Fruit fly (Drosophila melanogaster) whole organism, wandering third instar larva: ENCODE data around the gene CG18179.

Experiments
- Abd-B ChIP-seq: fragments of >200 bp; optimal IDR thresholded peaks from 2 replicates; lab custom pipeline; 2017; ENCODE audit warnings: missing biosample characterization, missing genetic modification characterization
- CG32264 ChIP-seq: fragments of 200-800 bp; sonication (Bioruptor generic); optimal IDR thresholded peaks from 2 replicates; lab custom pipeline; 2016; ENCODE audit warnings: missing biosample characterization, missing genetic modification characterization
- CrebA ChIP-seq: fragments of 200-800 bp; sonication (Bioruptor generic); optimal IDR thresholded peaks from 2 replicates; lab custom pipeline; 2016; ENCODE audit warnings: missing biosample characterization, mild to moderate bottlenecking, missing genetic modification characterization, borderline replicate concordance
- Dfd ChIP-seq: fragments of >200 bp; optimal IDR thresholded peaks from 2 replicates; lab custom pipeline; 2017; ENCODE audit warnings: missing biosample characterization, missing genetic modification characterization
- Dif ChIP-seq: fragments of 200-275, 200-300 bp; sonication (Bioruptor generic); optimal IDR thresholded peaks from 2 replicates; lab custom pipeline; 2018; ENCODE audit warnings: missing biosample characterization, missing genetic modification characterization; ENCODE audit not compliant: partially characterized antibody
- HLH106 ChIP-seq: fragments of 200-800 bp; optimal IDR thresholded peaks from 3 replicates; lab custom pipeline; 2019; ENCODE audit warnings: missing biosample characterization, mild to moderate bottlenecking, missing genetic modification characterization, moderate library complexity
- Hr78 ChIP-seq: fragments of >200 bp; optimal IDR thresholded peaks from 2 replicates; lab custom pipeline; 2017; ENCODE audit warnings: missing biosample characterization, missing genetic modification characterization
- Hr83 ChIP-seq: fragments of 200-300 bp; sonication (Bioruptor generic); optimal IDR thresholded peaks from 2 replicates; lab custom pipeline; 2016; ENCODE audit warnings: missing biosample characterization, mild to moderate bottlenecking, missing genetic modification characterization, moderate library complexity; ENCODE audit not compliant: poor library complexity, severe bottlenecking
- Jra ChIP-seq: sonication (Bioruptor generic); optimal IDR thresholded peaks from 2 replicates; lab custom pipeline; 2016; ENCODE audit warnings: missing biosample characterization, missing genetic modification characterization
- Mio ChIP-seq: sonication (Bioruptor generic); optimal IDR thresholded peaks from 2 replicates; lab custom pipeline; 2016; ENCODE audit warnings: missing biosample characterization, missing genetic modification characterization
- Myc ChIP-seq: fragments of >200 bp; optimal IDR thresholded peaks from 2 replicates; lab custom pipeline; 2017
- N ChIP-seq: fragments of >200 bp; optimal IDR thresholded peaks from 2 replicates; lab custom pipeline; 2018; ENCODE audit warnings: missing biosample characterization, missing external identifiers, missing genetic modification characterization
- OdsH ChIP-seq: fragments of 200-800 bp; sonication (Bioruptor generic); optimal IDR thresholded peaks from 2 replicates; lab custom pipeline; 2016; ENCODE audit warnings: missing biosample characterization, mild to moderate bottlenecking, missing genetic modification characterization
- Rel ChIP-seq, 2 experiments: fragments of 200-800 bp; sonication (Bioruptor generic) in 1 of 2; optimal IDR thresholded peaks; 2 replicates in 1 of 2; 3 replicates in 1 of 2; lab custom pipeline; 2016 to 2019; ENCODE audit warnings: mild to moderate bottlenecking in 2 of 2, missing biosample characterization in 2 of 2, missing genetic modification characterization in 2 of 2, moderate library complexity in 1 of 2
- Sp1 ChIP-seq: fragments of 200-800 bp; sonication (Bioruptor generic); optimal IDR thresholded peaks from 3 replicates; lab custom pipeline; 2019; ENCODE audit warnings: missing biosample characterization, mild to moderate bottlenecking, missing genetic modification characterization, moderate library complexity
- Vsx2 ChIP-seq: fragments of 200-300, 225-300 bp; sonication (Bioruptor generic); optimal IDR thresholded peaks from 2 replicates; lab custom pipeline; 2018; ENCODE audit warnings: missing biosample characterization, missing genetic modification characterization; ENCODE audit not compliant: partially characterized antibody
- br ChIP-seq: fragments of 200-800 bp; sonication (Bioruptor generic); optimal IDR thresholded peaks from 2 replicates; lab custom pipeline; 2016; ENCODE audit warnings: missing biosample characterization, missing genetic modification characterization
- brk ChIP-seq: fragments of 200-800 bp; sonication (Bioruptor generic); optimal IDR thresholded peaks from 2 replicates; lab custom pipeline; 2016; ENCODE audit warnings: missing biosample characterization, mild to moderate bottlenecking, missing genetic modification characterization
- dl ChIP-seq, 2 experiments: fragments of 175-275, 200-275 bp in 1 of 2; fragments of 200-275 bp in 1 of 2; sonication (Bioruptor generic); optimal IDR thresholded peaks; lab custom pipeline; 2018; ENCODE audit warnings: mild to moderate bottlenecking in 2 of 2, missing biosample characterization in 2 of 2, missing genetic modification characterization in 2 of 2, moderate library complexity in 2 of 2; ENCODE audit not compliant: partially characterized antibody in 2 of 2, insufficient read depth in 1 of 2
- dmrt93B ChIP-seq: fragments of 200-800 bp; sonication (Bioruptor generic); optimal IDR thresholded peaks from 2 replicates; lab custom pipeline; 2018; ENCODE audit warnings: missing biosample characterization, mild to moderate bottlenecking, missing genetic modification characterization
- dsf ChIP-seq: sonication (Bioruptor generic); optimal IDR thresholded peaks from 2 replicates; lab custom pipeline; 2016; ENCODE audit warnings: missing biosample characterization, missing genetic modification characterization, borderline replicate concordance
- foxo ChIP-seq, 2 experiments: fragments of 200-800 bp; sonication (Bioruptor generic); optimal IDR thresholded peaks; 2 replicates in 1 of 2; 3 replicates in 1 of 2; lab custom pipeline; 2016 to 2017; ENCODE audit warnings: missing biosample characterization in 2 of 2, missing genetic modification characterization in 2 of 2
- fru ChIP-seq: fragments of 200-800 bp; sonication (Bioruptor generic); optimal IDR thresholded peaks from 3 replicates; lab custom pipeline; 2016; ENCODE audit warnings: missing biosample characterization, mild to moderate bottlenecking, missing genetic modification characterization
- h ChIP-seq: fragments of 200-800 bp; sonication (Bioruptor generic); optimal IDR thresholded peaks from 3 replicates; lab custom pipeline; 2016; ENCODE audit warnings: missing biosample characterization, mild to moderate bottlenecking, missing genetic modification characterization
- lola ChIP-seq: fragments of >200 bp; optimal IDR thresholded peaks from 2 replicates; lab custom pipeline; 2017; ENCODE audit warnings: missing biosample characterization, missing genetic modification characterization
- psq ChIP-seq: fragments of 200-800 bp; sonication (Bioruptor generic); optimal IDR thresholded peaks from 3 replicates; lab custom pipeline; 2017; ENCODE audit warnings: missing biosample characterization, mild to moderate bottlenecking, missing genetic modification characterization, moderate library complexity
- rgr ChIP-seq: fragments of 200-800 bp; sonication (Bioruptor generic); optimal IDR thresholded peaks from 3 replicates; lab custom pipeline; 2016; ENCODE audit warnings: missing biosample characterization, mild to moderate bottlenecking, missing genetic modification characterization
- sv ChIP-seq: fragments of 200-800 bp; sonication (Bioruptor generic); optimal IDR thresholded peaks from 3 replicates; lab custom pipeline; 2016; ENCODE audit warnings: missing biosample characterization, missing genetic modification characterization
- tai ChIP-seq: sonication (Bioruptor generic); optimal IDR thresholded peaks from 2 replicates; lab custom pipeline; 2016; ENCODE audit warnings: missing biosample characterization, missing genetic modification characterization
- usp ChIP-seq: fragments of >200 bp; optimal IDR thresholded peaks from 2 replicates; lab custom pipeline; 2017; ENCODE audit warnings: missing biosample characterization, missing genetic modification characterization

The CG18179 gene

dm6 chr3L:9615443-9616141 is 23.5 kb upstream of the CG18179 start:
- TF ChIP-seq fru (GFP tag; lab: Kevin White, UChicago) (no peak), Rel (GFP tag; optimal IDR thresholded peaks at IDR 0.05; lab: Kevin White, UChicago) (no peak), Rel (tag; optimal IDR thresholded peaks at IDR 0.05; lab: Kevin White, UChicago) (no peak), psq (GFP tag; lab: Kevin White, UChicago) (peak; percentile 82), Sp1 (no peak), Dif (GFP tag; lab: Kevin White, UChicago) (no peak)

- TF ChIP-seq rgr (GFP tag; lab: Kevin White, UChicago): no peak
- peak; percentile 12 for TF ChIP-seq Myc (lab: Kevin White, UChicago)
- no peak for TF ChIP-seq sv (GFP tag; lab: Kevin White, UChicago)
Observed at dm6 chr3L:9624014-9624413, 15.1 kb upstream of the CG18179 start, which contains the start of gene CG3335. TSS of gene CG3335 (plus strand) at chr3L:9624237.

dm6 chr3L:9628376-9628775 is 10.7 kb upstream of the CG18179 start, which contains the start of gene Cyp40:
TSS of gene Cyp40 (plus strand) at chr3L:9628676.
- TF ChIP-seq lola (no peak), CG32264 (GFP tag; lab: Kevin White, UChicago) (no peak), N (GFP tag; lab: Kevin White, UChicago) (no peak), h (GFP tag; lab: Kevin White, UChicago) (no peak), dl (GFP tag; optimal IDR thresholded peaks at IDR 0.05; lab: Kevin White, UChicago; ENCODE audit: insufficient read depth in 1 of 2, partially characterized antibody in 2 of 2) (no peak), Jra (GFP tag; lab: Kevin White, UChicago) (no peak), CrebA (GFP tag; lab: Kevin White, UChicago) (no peak), Abd-B (GFP tag; lab: Kevin White, UChicago) (no peak), psq (GFP tag; lab: Kevin White, UChicago) (no peak), dsf (no peak), Dfd (no peak), Myc (lab: Kevin White, UChicago) (no peak), Hr78 (GFP tag; lab: Kevin White, UChicago) (no peak), brk (no peak), foxo (GFP tag; optimal IDR thresholded peaks at IDR 0.05; lab: Kevin White, UChicago) (no peak), dmrt93B (GFP tag; lab: Kevin White, UChicago) (no peak)

dm6 chr3L:9629093-9629492 is 10.0 kb upstream of the CG18179 start, which contains the start of gene Or67b:
TSS of gene Or67b (minus strand) at chr3L:9629193.
- TF ChIP-seq Rel (GFP tag; optimal IDR thresholded peaks at IDR 0.05; lab: Kevin White, UChicago) (no peak), Rel (tag; optimal IDR thresholded peaks at IDR 0.05; lab: Kevin White, UChicago) (no peak), HLH106 (tag; lab: Kevin White, UChicago) (no peak), N (GFP tag; lab: Kevin White, UChicago) (no peak), Mio (GFP tag; lab: Kevin White, UChicago) (no peak), br (no peak)

dm6 chr3L:9629910-9630309 is 9.2 kb upstream of the CG18179 start:
- no peak for TF ChIP-seq foxo (GFP tag; optimal IDR thresholded peaks at IDR 0.05; lab: Kevin White, UChicago)
- no peak for TF ChIP-seq dmrt93B (GFP tag; lab: Kevin White, UChicago)
- TF ChIP-seq Hr83 (GFP tag; lab: Kevin White, UChicago): no peak
- no peak for TF ChIP-seq tai (GFP tag; lab: Kevin White, UChicago)
- no peak for TF ChIP-seq Mio (GFP tag; lab: Kevin White, UChicago)
- TF ChIP-seq usp (GFP tag; lab: Kevin White, UChicago): no peak
- TF ChIP-seq fru (GFP tag; lab: Kevin White, UChicago): no peak
- no peak for TF ChIP-seq sv (GFP tag; lab: Kevin White, UChicago)
- no peak for TF ChIP-seq OdsH (GFP tag; lab: Kevin White, UChicago)
- no peak for TF ChIP-seq Vsx2 (GFP tag; lab: Kevin White, UChicago)
- TF ChIP-seq lola: no peak
- no peak for TF ChIP-seq Sp1
- TF ChIP-seq, all 38 proteins: peak for 0
